Worm (Caenorhabditis elegans) whole organism, L2 larva: ENCODE data around the gene ZK455.5.

Source experiments
- C34F6.9 ChIP-seq: fragments of 150-350 bp; optimal IDR thresholded peaks from 2 replicates; lab custom pipeline; 2014; ENCODE audit warnings: missing biosample characterization, missing genetic modification characterization
- F13H6.1 ChIP-seq: sonication (generic microtip); optimal IDR thresholded peaks from 2 replicates; lab custom pipeline; 2016; ENCODE audit warnings: missing genetic modification characterization, missing compliant biosample characterization
- R02D3.7 ChIP-seq: fragments of 150-350 bp; optimal IDR thresholded peaks from 2 replicates; lab custom pipeline; 2014; ENCODE audit warnings: missing biosample characterization, missing genetic modification characterization
- Y55F3AM.14 ChIP-seq: fragments of 200-800 bp; sonication (Bioruptor generic); optimal IDR thresholded peaks from 2 replicates; lab custom pipeline; 2018; ENCODE audit warnings: mild to moderate bottlenecking, missing genetic modification characterization, missing compliant biosample characterization
- ZK546.5 ChIP-seq: sonication (generic microtip); optimal IDR thresholded peaks from 2 replicates; lab custom pipeline; 2017; ENCODE audit warnings: missing biosample characterization, missing genetic modification characterization
- alr-1 ChIP-seq: fragments of 150-350 bp; optimal IDR thresholded peaks from 2 replicates; lab custom pipeline; 2014; ENCODE audit warnings: missing biosample characterization, missing genetic modification characterization
- aly-2 ChIP-seq: fragments of 150-350 bp; optimal IDR thresholded peaks from 2 replicates; lab custom pipeline; 2014; ENCODE audit warnings: missing biosample characterization, missing genetic modification characterization
- ama-1 ChIP-seq: fragments of 150-350 bp; optimal IDR thresholded peaks from 2 replicates; lab custom pipeline; 2018; ENCODE audit warnings: inconsistent platforms
- blmp-1 ChIP-seq: sonication (generic microtip); optimal IDR thresholded peaks from 2 replicates; lab custom pipeline; 2017; ENCODE audit warnings: missing genetic modification characterization, mild to moderate bottlenecking, missing compliant biosample characterization, antibody characterized with exemption, moderate library complexity; ENCODE audit not compliant: insufficient read depth
- ceh-82 ChIP-seq: fragments of 150-350 bp; optimal IDR thresholded peaks from 2 replicates; lab custom pipeline; 2014; ENCODE audit warnings: missing biosample characterization, missing genetic modification characterization
- crh-2 ChIP-seq: sonication (generic microtip); optimal IDR thresholded peaks from 2 replicates; lab custom pipeline; 2017; ENCODE audit warnings: missing biosample characterization, missing genetic modification characterization
- dmd-4 ChIP-seq: sonication (generic microtip); optimal IDR thresholded peaks from 2 replicates; lab custom pipeline; 2017; ENCODE audit warnings: missing biosample characterization, missing genetic modification characterization
- egl-27 ChIP-seq: sonication (generic microtip); optimal IDR thresholded peaks from 3 replicates; lab custom pipeline; 2017; ENCODE audit warnings: missing biosample characterization, missing genetic modification reagents, missing genetic modification characterization
- elt-1 ChIP-seq: fragments of 150-350 bp; optimal IDR thresholded peaks from 2 replicates; lab custom pipeline; 2014; ENCODE audit warnings: missing biosample characterization, missing genetic modification characterization
- elt-3 ChIP-seq: sonication (generic microtip); optimal IDR thresholded peaks from 2 replicates; lab custom pipeline; 2017; ENCODE audit warnings: missing biosample characterization, missing genetic modification characterization
- fos-1 ChIP-seq: fragments of 150-350 bp; optimal IDR thresholded peaks from 2 replicates; lab custom pipeline; 2014; ENCODE audit warnings: missing biosample characterization, missing genetic modification characterization
- gmeb-1 ChIP-seq: fragments of 150-350 bp; optimal IDR thresholded peaks from 2 replicates; lab custom pipeline; 2014; ENCODE audit warnings: missing biosample characterization, missing genetic modification characterization
- lin-11 ChIP-seq: fragments of 150-350 bp; sonication (generic microtip); optimal IDR thresholded peaks from 2 replicates; lab custom pipeline; 2014; ENCODE audit warnings: missing biosample characterization, missing genetic modification characterization, inconsistent platforms, mixed read lengths
- lin-13 ChIP-seq: fragments of 150-350 bp; optimal IDR thresholded peaks from 2 replicates; lab custom pipeline; 2014; ENCODE audit warnings: missing biosample characterization, missing genetic modification reagents, missing genetic modification characterization
- mab-5 ChIP-seq: fragments of 150-350 bp; optimal IDR thresholded peaks from 2 replicates; lab custom pipeline; 2014; ENCODE audit warnings: missing biosample characterization, missing genetic modification characterization
- mdl-1 ChIP-seq, 2 experiments: fragments of 150-350 bp in 1 of 2; sonication (generic microtip) in 1 of 2; optimal IDR thresholded peaks; 2 replicates each; lab custom pipeline; 2017; ENCODE audit warnings: missing biosample characterization in 2 of 2, missing genetic modification characterization in 2 of 2
- nhr-10 ChIP-seq: sonication (generic microtip); optimal IDR thresholded peaks from 2 replicates; lab custom pipeline; 2017; ENCODE audit warnings: missing biosample characterization, missing genetic modification characterization
- nhr-11 ChIP-seq: fragments of 150-350 bp; optimal IDR thresholded peaks from 2 replicates; lab custom pipeline; 2014; ENCODE audit warnings: missing biosample characterization, missing genetic modification characterization
- nhr-12 ChIP-seq: fragments of 150-350 bp; optimal IDR thresholded peaks from 2 replicates; lab custom pipeline; 2014; ENCODE audit warnings: missing biosample characterization, missing genetic modification characterization
- nhr-129 ChIP-seq: fragments of 150-350 bp; optimal IDR thresholded peaks from 2 replicates; lab custom pipeline; 2014; ENCODE audit warnings: missing biosample characterization, missing genetic modification characterization
- nhr-21 ChIP-seq: fragments of 150-350 bp; optimal IDR thresholded peaks from 2 replicates; lab custom pipeline; 2014; ENCODE audit warnings: missing biosample characterization, missing genetic modification characterization
- nhr-237 ChIP-seq: fragments of 150-350 bp; optimal IDR thresholded peaks from 2 replicates; lab custom pipeline; 2014; ENCODE audit warnings: missing biosample characterization, missing genetic modification characterization
- nhr-25 ChIP-seq: fragments of 150-350 bp; sonication (generic microtip); optimal IDR thresholded peaks from 3 replicates; lab custom pipeline; 2014; ENCODE audit warnings: missing biosample characterization, missing genetic modification characterization
- nhr-6 ChIP-seq: fragments of 150-350 bp; optimal IDR thresholded peaks from 2 replicates; lab custom pipeline; 2014; ENCODE audit warnings: missing biosample characterization, missing genetic modification characterization
- nhr-77 ChIP-seq: fragments of 150-350 bp; optimal IDR thresholded peaks from 2 replicates; lab custom pipeline; 2014; ENCODE audit warnings: missing biosample characterization, missing genetic modification characterization
- peb-1 ChIP-seq: fragments of 150-350 bp; optimal IDR thresholded peaks from 2 replicates; lab custom pipeline; 2014; ENCODE audit warnings: missing biosample characterization, missing genetic modification characterization
- sem-4 ChIP-seq: fragments of 150-350 bp; optimal IDR thresholded peaks from 2 replicates; lab custom pipeline; 2014; ENCODE audit warnings: missing biosample characterization, missing genetic modification reagents, missing genetic modification characterization
- sma-3 ChIP-seq: sonication (generic microtip); optimal IDR thresholded peaks from 2 replicates; lab custom pipeline; 2016; ENCODE audit warnings: missing genetic modification reagents, missing genetic modification characterization, missing compliant biosample characterization
- sma-9 ChIP-seq, 2 experiments: fragments of 150-350 bp in 1 of 2; sonication (generic microtip) in 1 of 2; optimal IDR thresholded peaks; 2 replicates each; lab custom pipeline; 2014 to 2016; ENCODE audit warnings: missing genetic modification characterization in 2 of 2, mild to moderate bottlenecking in 1 of 2, missing biosample characterization in 1 of 2, missing compliant biosample characterization in 1 of 2, missing genetic modification reagents in 1 of 2, moderate library complexity in 1 of 2
- snpc-4 ChIP-seq: fragments of 150-350 bp; optimal IDR thresholded peaks from 2 replicates; lab custom pipeline; 2014; ENCODE audit warnings: missing biosample characterization, missing genetic modification characterization
- unc-39 ChIP-seq: fragments of 150-350 bp; optimal IDR thresholded peaks from 2 replicates; lab custom pipeline; 2014; ENCODE audit warnings: missing biosample characterization, missing genetic modification characterization
- unc-55 ChIP-seq: fragments of 150-350 bp; sonication (generic microtip); optimal IDR thresholded peaks from 3 replicates; lab custom pipeline; 2014; ENCODE audit warnings: missing biosample characterization, missing genetic modification reagents, missing genetic modification characterization
- unc-62 ChIP-seq: fragments of 150-350 bp; optimal IDR thresholded peaks from 2 replicates; lab custom pipeline; 2014; ENCODE audit warnings: missing biosample characterization, missing genetic modification reagents, missing genetic modification characterization
- zag-1 ChIP-seq: fragments of 150-350 bp; optimal IDR thresholded peaks from 2 replicates; lab custom pipeline; 2014; ENCODE audit warnings: missing biosample characterization, missing genetic modification characterization
- ztf-1 ChIP-seq: fragments of 200-800 bp; sonication (Bioruptor generic); conservative IDR thresholded peaks from 2 replicates; pipeline ENCODE4 v1.3.6; 2022; ENCODE audit warnings: missing genetic modification characterization, missing compliant biosample characterization
- ztf-11 ChIP-seq: sonication (generic microtip); optimal IDR thresholded peaks from 2 replicates; lab custom pipeline; 2017; ENCODE audit warnings: missing biosample characterization, missing genetic modification characterization

ZK455.5 gene

DNA sequence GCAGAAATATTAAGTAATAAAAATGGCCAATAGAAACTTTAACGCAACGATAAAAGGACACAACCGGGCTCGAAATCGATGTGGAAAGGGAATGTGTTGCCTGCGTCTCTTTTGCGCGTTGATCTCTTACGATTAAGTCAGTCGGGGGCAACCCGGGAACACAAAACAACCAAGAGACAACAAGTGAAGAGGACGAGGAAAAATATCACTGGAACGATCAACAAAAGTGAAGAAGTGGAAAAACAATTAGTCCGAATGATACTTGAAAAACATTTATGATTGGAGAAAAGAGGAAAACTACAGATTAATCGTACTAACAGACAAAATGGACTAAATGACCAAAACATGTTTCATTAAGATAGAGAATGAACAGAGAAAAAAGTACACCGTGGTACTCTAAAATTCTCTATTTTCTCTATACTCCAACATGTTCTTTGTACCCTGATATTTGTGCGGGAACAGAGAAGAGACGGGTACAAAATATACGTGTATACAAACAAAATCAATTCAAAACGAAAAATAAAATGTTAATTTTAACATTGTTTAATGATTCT is 16.4 kb downstream of the ZK455.5 start, which contains the start of gene F08G12.5:
Gene F08G12.5 (minus strand): TSS at position 1 of the 554 bp plus-strand sequence.
- TF ChIP-seq lin-13 (GFP tag; lab: Kevin White, UChicago) (no peak), peb-1 (tag; lab: Kevin White, UChicago) (no peak), sma-9 (GFP tag; optimal IDR thresholded peaks at IDR 0.05; lab: Kevin White, UChicago) (peak; percentile 4), sma-9 (tag; optimal IDR thresholded peaks at IDR 0.05; lab: Kevin White, UChicago) (no peak), aly-2 (tag; lab: Kevin White, UChicago) (no peak), nhr-77 (no peak), elt-3 (tag; lab: Kevin White, UChicago) (no peak), egl-27 (tag; lab: Kevin White, UChicago) (no peak), C34F6.9 (tag; lab: Kevin White, UChicago) (peak; percentile 10), mab-5 (no peak)

DNA sequence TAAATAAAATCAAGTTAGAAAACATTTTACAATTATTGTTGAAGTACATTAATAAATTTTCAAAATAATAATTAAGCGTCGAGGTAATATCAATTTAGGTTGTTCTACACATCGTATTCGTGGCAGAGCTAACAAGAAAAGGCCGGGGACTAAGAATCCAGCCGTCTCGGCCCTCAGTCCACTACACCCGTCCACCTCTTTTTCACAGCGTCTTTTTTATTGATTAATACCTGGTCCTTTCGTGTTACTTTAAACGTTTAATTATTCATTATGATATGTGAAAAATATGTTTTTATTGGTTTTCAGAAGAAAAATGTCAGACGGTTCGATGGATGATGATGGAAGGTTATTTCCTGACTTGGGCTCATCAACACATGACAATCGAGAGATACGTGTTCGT is 19.7 kb downstream of the ZK455.5 start, which contains the start of gene vhl-1:
Gene vhl-1 (plus strand): TSS at position 301 of the 400 bp plus-strand sequence.
- TF ChIP-seq zag-1 (tag; lab: Kevin White, UChicago) (no peak), nhr-6 (tag; lab: Kevin White, UChicago) (no peak), unc-62 (GFP tag; lab: Kevin White, UChicago) (no peak), C34F6.9 (tag; lab: Kevin White, UChicago) (no peak), R02D3.7 (tag; lab: Kevin White, UChicago) (no peak), unc-55 (GFP tag; lab: Kevin White, UChicago) (no peak), nhr-21 (tag; lab: Kevin White, UChicago) (no peak), sem-4 (tag; lab: Kevin White, UChicago) (no peak), unc-39 (no peak), gmeb-1 (no peak), nhr-25 (tag; lab: Kevin White, UChicago) (no peak), Y55F3AM.14 (no peak), elt-3 (tag; lab: Kevin White, UChicago) (no peak), blmp-1 (no peak), elt-1 (tag; lab: Kevin White, UChicago) (no peak), alr-1 (tag; lab: Kevin White, UChicago) (no peak), nhr-10 (tag; lab: Kevin White, UChicago) (no peak), sma-3 (no peak), ztf-1 (GFP tag; lab: Robert Waterston, UW) (no peak), peb-1 (tag; lab: Kevin White, UChicago) (no peak)

DNA sequence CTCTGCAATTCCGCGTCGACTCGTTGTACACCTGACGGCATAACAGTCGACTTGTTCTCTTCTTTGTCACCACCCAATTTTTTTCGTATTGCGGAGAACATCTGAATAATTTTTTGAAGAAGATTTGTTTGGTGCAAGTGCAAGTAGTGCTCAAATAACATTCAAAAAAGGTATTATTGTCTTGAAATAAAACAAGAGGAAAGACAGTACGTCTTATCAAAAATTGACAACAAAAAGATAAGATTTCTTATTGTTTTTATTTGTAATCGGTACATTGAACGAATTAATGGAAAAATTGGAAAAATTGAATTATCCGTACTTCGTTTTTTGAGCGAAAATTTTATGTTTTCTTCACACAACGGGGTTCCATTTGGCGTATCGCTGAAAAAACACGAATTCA is 21.0 kb downstream of the ZK455.5 start, which contains the start of gene F08G12.1:
Gene F08G12.1 (minus strand): TSS at position 101 of the 400 bp plus-strand sequence.
- no peak for TF ChIP-seq nhr-237 (tag; lab: Kevin White, UChicago)
- no peak for TF ChIP-seq ztf-1 (GFP tag; lab: Robert Waterston, UW)
- TF ChIP-seq mdl-1 (tag; optimal IDR thresholded peaks at IDR 0.05; lab: Kevin White, UChicago): no peak
- no peak for TF ChIP-seq elt-3 (tag; lab: Kevin White, UChicago)
- no peak for TF ChIP-seq nhr-25 (tag; lab: Kevin White, UChicago)
- no peak for TF ChIP-seq nhr-6 (tag; lab: Kevin White, UChicago)

DNA sequence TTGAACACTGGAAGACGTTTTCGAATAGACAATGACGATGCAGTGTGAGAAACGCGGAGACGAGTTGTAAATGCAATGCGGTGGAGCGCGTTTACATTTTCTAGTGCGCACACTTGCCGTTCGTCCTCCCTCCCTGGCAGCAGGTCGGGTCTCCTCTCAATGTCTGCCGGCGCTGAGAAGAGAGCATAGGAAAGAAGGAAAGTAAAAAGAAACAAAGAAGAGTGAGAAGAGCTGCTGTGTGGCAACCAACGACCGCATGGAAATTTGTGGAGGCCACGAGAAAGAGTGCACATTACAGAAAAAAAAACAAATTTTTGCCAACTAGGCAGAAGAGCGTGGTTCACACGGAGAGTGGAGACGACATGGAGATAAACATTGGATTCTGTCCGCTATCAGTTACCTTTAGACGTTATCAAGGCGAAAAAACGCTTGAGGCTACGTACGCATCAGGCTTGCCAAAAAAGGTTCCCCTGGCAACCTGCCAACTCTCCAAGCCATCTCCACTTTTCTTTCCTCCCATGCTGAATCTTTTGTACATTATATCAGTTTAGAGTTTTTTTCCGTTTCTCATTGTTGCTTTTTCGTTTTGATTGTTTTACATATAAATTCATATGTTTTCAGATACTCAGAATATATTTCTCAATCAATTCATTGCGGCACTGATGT is 27.0 kb downstream of the ZK455.5 start, which contains the start of the genes snrp-40.1 and F08G12.3:
Gene snrp-40.1 (minus strand): TSS at position 143 of the 666 bp plus-strand sequence.
Gene F08G12.3 (plus strand): TSS at position 616 of the 666 bp plus-strand sequence.
- TF ChIP-seq zag-1 (tag; lab: Kevin White, UChicago) (peak; percentile 71), sma-9 (GFP tag; optimal IDR thresholded peaks at IDR 0.05; lab: Kevin White, UChicago) (peak; percentile 82), sma-9 (tag; optimal IDR thresholded peaks at IDR 0.05; lab: Kevin White, UChicago) (no peak), ceh-82 (tag; lab: Kevin White, UChicago) (no peak), dmd-4 (tag; lab: Kevin White, UChicago) (no peak), peb-1 (tag; lab: Kevin White, UChicago) (peak; percentile 87), ztf-1 (GFP tag; lab: Robert Waterston, UW) (no peak), nhr-11 (tag; lab: Kevin White, UChicago) (no peak), F13H6.1 (tag; lab: Kevin White, UChicago) (peak; percentile 89), nhr-12 (no peak), ZK546.5 (tag; lab: Kevin White, UChicago) (no peak), unc-55 (GFP tag; lab: Kevin White, UChicago) (peak; percentile 87), nhr-237 (tag; lab: Kevin White, UChicago) (no peak), mdl-1 (tag; optimal IDR thresholded peaks at IDR 0.05; lab: Kevin White, UChicago) (peak; percentile 20 to 53), nhr-25 (tag; lab: Kevin White, UChicago) (peak; percentile 78), egl-27 (tag; lab: Kevin White, UChicago) (no peak), blmp-1 (no peak), crh-2 (tag; lab: Kevin White, UChicago) (peak; percentile 89), aly-2 (tag; lab: Kevin White, UChicago) (no peak), snpc-4 (tag; lab: Kevin White, UChicago) (peak; percentile 72), fos-1 (tag; lab: Kevin White, UChicago) (peak; percentile 86), Y55F3AM.14 (peak; percentile 31), C34F6.9 (tag; lab: Kevin White, UChicago) (peak; percentile 94), nhr-129 (tag; lab: Kevin White, UChicago) (peak; percentile 90), unc-62 (GFP tag; lab: Kevin White, UChicago) (no peak), nhr-10 (tag; lab: Kevin White, UChicago) (no peak), sma-3 (peak; percentile 59), lin-11 (tag; lab: Kevin White, UChicago) (peak; percentile 61), elt-1 (tag; lab: Kevin White, UChicago) (no peak), ama-1 (lab: Kevin White, UChicago) (no peak), sem-4 (tag; lab: Kevin White, UChicago) (peak; percentile 62), ztf-11 (tag; lab: Kevin White, UChicago) (no peak), lin-13 (GFP tag; lab: Kevin White, UChicago) (peak; percentile 85)
